Worm (Caenorhabditis elegans): ENCODE measurements around the gene T22F3.8.

DNA sequence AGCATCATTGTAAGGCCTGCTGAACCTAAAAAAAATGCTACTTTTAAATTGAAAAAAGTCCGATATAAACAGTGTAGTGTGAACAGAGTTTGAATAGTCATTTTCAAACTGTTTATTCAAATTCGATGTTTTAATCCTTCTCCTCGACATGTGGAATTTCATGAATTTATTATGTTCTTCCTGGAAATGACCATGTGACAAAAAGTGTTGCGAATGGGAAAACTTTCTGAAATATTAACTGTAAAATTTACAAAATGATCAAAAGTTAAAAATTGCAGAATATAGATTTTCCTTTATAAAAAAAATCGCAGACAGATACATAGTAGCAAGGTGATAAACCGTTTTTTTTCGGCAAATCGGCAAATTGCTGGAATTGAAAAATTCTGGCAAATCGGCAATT, at the start of gene T22F3.8:
- TF ChIP-seq nfya-1 (tag; optimal IDR thresholded peaks at IDR 0.05; ENCODE audit: insufficient read depth) (no peak), nhr-237 (tag; optimal IDR thresholded peaks at IDR 0.05) (no peak), lsy-12 (tag; optimal IDR thresholded peaks at IDR 0.05) (no peak), nhr-28 (tag; optimal IDR thresholded peaks at IDR 0.05) (no peak), aly-2 (tag; optimal IDR thresholded peaks at IDR 0.05) (no peak), fkh-10 (GFP tag; optimal IDR thresholded peaks at IDR 0.05) (no peak)

All from whole organism, L3 larva.